Worm (Caenorhabditis elegans) whole organism, late embryonic: ENCODE results near the gene srx-50.

ENCODE experiments used
- ahr-1 ChIP-seq: sonication (generic microtip); optimal IDR thresholded peaks from 2 replicates; lab custom pipeline; 2016; ENCODE audit warnings: missing genetic modification characterization, missing compliant biosample characterization
- ama-1 ChIP-seq: fragments of 150-350 bp; optimal IDR thresholded peaks from 2 replicates; lab custom pipeline; 2014
- ceh-2 ChIP-seq: sonication (generic microtip); optimal IDR thresholded peaks from 2 replicates; lab custom pipeline; 2016; ENCODE audit warnings: missing genotype, missing genetic modification characterization, missing compliant biosample characterization
- ceh-9 ChIP-seq: sonication (generic microtip); optimal IDR thresholded peaks from 2 replicates; lab custom pipeline; 2016; ENCODE audit warnings: mild to moderate bottlenecking, missing genetic modification characterization, inconsistent platforms, missing compliant biosample characterization
- dve-1 ChIP-seq: sonication (generic microtip); optimal IDR thresholded peaks from 2 replicates; lab custom pipeline; 2017; ENCODE audit warnings: antibody characterized with exemption, mild to moderate bottlenecking, missing genetic modification characterization, missing compliant biosample characterization
- elt-2 ChIP-seq: sonication (generic microtip); optimal IDR thresholded peaks from 2 replicates; lab custom pipeline; 2016; ENCODE audit warnings: missing genetic modification reagents, missing genetic modification characterization, missing compliant biosample characterization
- nhr-232 ChIP-seq: sonication (generic microtip); optimal IDR thresholded peaks from 2 replicates; lab custom pipeline; 2016; ENCODE audit warnings: missing genetic modification characterization, missing compliant biosample characterization
- odd-2 ChIP-seq: sonication (generic microtip); optimal IDR thresholded peaks from 2 replicates; lab custom pipeline; 2017; ENCODE audit warnings: antibody characterized with exemption, mild to moderate bottlenecking, missing genetic modification characterization, missing compliant biosample characterization
- pag-3 ChIP-seq: sonication (generic microtip); optimal IDR thresholded peaks from 2 replicates; lab custom pipeline; 2016; ENCODE audit warnings: missing compliant biosample characterization, missing genetic modification characterization, borderline replicate concordance
- pqm-1 ChIP-seq: sonication (generic microtip); optimal IDR thresholded peaks from 2 replicates; lab custom pipeline; 2016; ENCODE audit warnings: missing genetic modification characterization, missing compliant biosample characterization
- unc-86 ChIP-seq: sonication (generic microtip); optimal IDR thresholded peaks from 2 replicates; lab custom pipeline; 2016; ENCODE audit warnings: missing genetic modification characterization, missing compliant biosample characterization

- TF ChIP-seq ceh-9 (no peak), nhr-232 (tag; lab: Kevin White, UChicago) (no peak), ceh-2 (no peak), pag-3 (tag; lab: Kevin White, UChicago) (no peak), ahr-1 (no peak), dve-1 (tag; lab: Kevin White, UChicago) (no peak), pqm-1 (no peak), unc-86 (tag; lab: Kevin White, UChicago) (no peak), elt-2 (tag; lab: Kevin White, UChicago) (no peak), odd-2 (tag; lab: Kevin White, UChicago) (no peak), ama-1 (lab: Kevin White, UChicago) (no peak)
Observed at ce11 chrIV:7035823-7036222, 22.0 kb upstream of the srx-50 start, which contains the start of gene C06G3.3.
